Worm (Caenorhabditis elegans) whole organism, L2 larva: ENCODE measurements around the gene F49C12.2.

Source experiments
- C34F6.9 ChIP-seq: fragments of 150-350 bp; optimal IDR thresholded peaks from 2 replicates; lab custom pipeline; 2014; ENCODE audit warnings: missing biosample characterization, missing genetic modification characterization
- F13H6.1 ChIP-seq: sonication (generic microtip); optimal IDR thresholded peaks from 2 replicates; lab custom pipeline; 2016; ENCODE audit warnings: missing genetic modification characterization, missing compliant biosample characterization
- R02D3.7 ChIP-seq: fragments of 150-350 bp; optimal IDR thresholded peaks from 2 replicates; lab custom pipeline; 2014; ENCODE audit warnings: missing biosample characterization, missing genetic modification characterization
- Y55F3AM.14 ChIP-seq: fragments of 200-800 bp; sonication (Bioruptor generic); optimal IDR thresholded peaks from 2 replicates; lab custom pipeline; 2018; ENCODE audit warnings: mild to moderate bottlenecking, missing genetic modification characterization, missing compliant biosample characterization
- ZK546.5 ChIP-seq: sonication (generic microtip); optimal IDR thresholded peaks from 2 replicates; lab custom pipeline; 2017; ENCODE audit warnings: missing biosample characterization, missing genetic modification characterization
- alr-1 ChIP-seq: fragments of 150-350 bp; optimal IDR thresholded peaks from 2 replicates; lab custom pipeline; 2014; ENCODE audit warnings: missing biosample characterization, missing genetic modification characterization
- aly-2 ChIP-seq: fragments of 150-350 bp; optimal IDR thresholded peaks from 2 replicates; lab custom pipeline; 2014; ENCODE audit warnings: missing biosample characterization, missing genetic modification characterization
- ama-1 ChIP-seq: fragments of 150-350 bp; optimal IDR thresholded peaks from 2 replicates; lab custom pipeline; 2018; ENCODE audit warnings: inconsistent platforms
- blmp-1 ChIP-seq: sonication (generic microtip); optimal IDR thresholded peaks from 2 replicates; lab custom pipeline; 2017; ENCODE audit warnings: missing genetic modification characterization, mild to moderate bottlenecking, missing compliant biosample characterization, antibody characterized with exemption, moderate library complexity; ENCODE audit not compliant: insufficient read depth
- ceh-16 ChIP-seq: fragments of 150-350 bp; optimal IDR thresholded peaks from 2 replicates; lab custom pipeline; 2014; ENCODE audit warnings: missing biosample characterization, missing genetic modification characterization
- ceh-82 ChIP-seq: fragments of 150-350 bp; optimal IDR thresholded peaks from 2 replicates; lab custom pipeline; 2014; ENCODE audit warnings: missing biosample characterization, missing genetic modification characterization
- crh-2 ChIP-seq: sonication (generic microtip); optimal IDR thresholded peaks from 2 replicates; lab custom pipeline; 2017; ENCODE audit warnings: missing biosample characterization, missing genetic modification characterization
- dmd-4 ChIP-seq: sonication (generic microtip); optimal IDR thresholded peaks from 2 replicates; lab custom pipeline; 2017; ENCODE audit warnings: missing biosample characterization, missing genetic modification characterization
- fos-1 ChIP-seq: fragments of 150-350 bp; optimal IDR thresholded peaks from 2 replicates; lab custom pipeline; 2014; ENCODE audit warnings: missing biosample characterization, missing genetic modification characterization
- gmeb-1 ChIP-seq: fragments of 150-350 bp; optimal IDR thresholded peaks from 2 replicates; lab custom pipeline; 2014; ENCODE audit warnings: missing biosample characterization, missing genetic modification characterization
- lin-11 ChIP-seq: fragments of 150-350 bp; sonication (generic microtip); optimal IDR thresholded peaks from 2 replicates; lab custom pipeline; 2014; ENCODE audit warnings: missing biosample characterization, missing genetic modification characterization, inconsistent platforms, mixed read lengths
- lin-13 ChIP-seq: fragments of 150-350 bp; optimal IDR thresholded peaks from 2 replicates; lab custom pipeline; 2014; ENCODE audit warnings: missing biosample characterization, missing genetic modification reagents, missing genetic modification characterization
- lin-39 ChIP-seq: fragments of 150-350 bp; optimal IDR thresholded peaks from 2 replicates; lab custom pipeline; 2014; ENCODE audit warnings: missing biosample characterization, missing genetic modification reagents, missing genetic modification characterization
- lsy-2 ChIP-seq, 2 experiments: fragments of 150-350 bp in 1 of 2; sonication (generic microtip) in 1 of 2; optimal IDR thresholded peaks; 2 replicates each; lab custom pipeline; 2014 to 2017; ENCODE audit warnings: missing biosample characterization in 2 of 2, missing genetic modification characterization in 2 of 2
- mbf-1 ChIP-seq: sonication (generic microtip); optimal IDR thresholded peaks from 2 replicates; lab custom pipeline; 2017; ENCODE audit warnings: missing biosample characterization, missing genetic modification characterization
- nhr-11 ChIP-seq: fragments of 150-350 bp; optimal IDR thresholded peaks from 2 replicates; lab custom pipeline; 2014; ENCODE audit warnings: missing biosample characterization, missing genetic modification characterization
- nhr-12 ChIP-seq: fragments of 150-350 bp; optimal IDR thresholded peaks from 2 replicates; lab custom pipeline; 2014; ENCODE audit warnings: missing biosample characterization, missing genetic modification characterization
- nhr-21 ChIP-seq: fragments of 150-350 bp; optimal IDR thresholded peaks from 2 replicates; lab custom pipeline; 2014; ENCODE audit warnings: missing biosample characterization, missing genetic modification characterization
- nhr-23 ChIP-seq: fragments of 150-350 bp; optimal IDR thresholded peaks from 2 replicates; lab custom pipeline; 2014; ENCODE audit warnings: missing biosample characterization, missing genetic modification reagents, missing genetic modification characterization
- nhr-237 ChIP-seq: fragments of 150-350 bp; optimal IDR thresholded peaks from 2 replicates; lab custom pipeline; 2014; ENCODE audit warnings: missing biosample characterization, missing genetic modification characterization
- nhr-25 ChIP-seq: fragments of 150-350 bp; sonication (generic microtip); optimal IDR thresholded peaks from 3 replicates; lab custom pipeline; 2014; ENCODE audit warnings: missing biosample characterization, missing genetic modification characterization
- nhr-6 ChIP-seq: fragments of 150-350 bp; optimal IDR thresholded peaks from 2 replicates; lab custom pipeline; 2014; ENCODE audit warnings: missing biosample characterization, missing genetic modification characterization
- nhr-77 ChIP-seq: fragments of 150-350 bp; optimal IDR thresholded peaks from 2 replicates; lab custom pipeline; 2014; ENCODE audit warnings: missing biosample characterization, missing genetic modification characterization
- sem-4 ChIP-seq: fragments of 150-350 bp; optimal IDR thresholded peaks from 2 replicates; lab custom pipeline; 2014; ENCODE audit warnings: missing biosample characterization, missing genetic modification reagents, missing genetic modification characterization
- skn-1 ChIP-seq: sonication (generic microtip); optimal IDR thresholded peaks from 2 replicates; lab custom pipeline; 2017; ENCODE audit warnings: missing biosample characterization, missing genetic modification characterization
- sma-3 ChIP-seq: sonication (generic microtip); optimal IDR thresholded peaks from 2 replicates; lab custom pipeline; 2016; ENCODE audit warnings: missing genetic modification reagents, missing genetic modification characterization, missing compliant biosample characterization
- sma-9 ChIP-seq, 2 experiments: fragments of 150-350 bp in 1 of 2; sonication (generic microtip) in 1 of 2; optimal IDR thresholded peaks; 2 replicates each; lab custom pipeline; 2014 to 2016; ENCODE audit warnings: missing genetic modification characterization in 2 of 2, mild to moderate bottlenecking in 1 of 2, missing biosample characterization in 1 of 2, missing compliant biosample characterization in 1 of 2, missing genetic modification reagents in 1 of 2, moderate library complexity in 1 of 2
- snpc-4 ChIP-seq: fragments of 150-350 bp; optimal IDR thresholded peaks from 2 replicates; lab custom pipeline; 2014; ENCODE audit warnings: missing biosample characterization, missing genetic modification characterization
- unc-55 ChIP-seq: fragments of 150-350 bp; sonication (generic microtip); optimal IDR thresholded peaks from 3 replicates; lab custom pipeline; 2014; ENCODE audit warnings: missing biosample characterization, missing genetic modification reagents, missing genetic modification characterization
- ztf-1 ChIP-seq: fragments of 200-800 bp; sonication (Bioruptor generic); conservative IDR thresholded peaks from 2 replicates; pipeline ENCODE4 v1.3.6; 2022; ENCODE audit warnings: missing genetic modification characterization, missing compliant biosample characterization

Gene F49C12.2

ce11 chrIV:9323989-9324506, 25.0 kb upstream of the F49C12.2 start, which contains the start of the genes nspg-11 and F49C12.15:
TSS of gene nspg-11 (minus strand) at chrIV:9324089.
TSS of gene F49C12.15 (plus strand) at chrIV:9324456.
- TF ChIP-seq Y55F3AM.14 (no peak), ztf-1 (GFP tag; lab: Robert Waterston, UW) (no peak), sem-4 (no peak), nhr-11 (tag; lab: Kevin White, UChicago) (no peak), R02D3.7 (tag; lab: Kevin White, UChicago) (no peak), lin-39 (tag; lab: Kevin White, UChicago) (no peak), alr-1 (tag; lab: Kevin White, UChicago) (no peak), nhr-12 (tag; lab: Kevin White, UChicago) (no peak), sma-9 (GFP tag; optimal IDR thresholded peaks at IDR 0.05; lab: Kevin White, UChicago) (no peak), sma-9 (tag; optimal IDR thresholded peaks at IDR 0.05; lab: Kevin White, UChicago) (no peak), nhr-6 (tag; lab: Kevin White, UChicago) (no peak), nhr-23 (no peak), skn-1 (no peak), dmd-4 (tag; lab: Kevin White, UChicago) (no peak), mbf-1 (tag; lab: Kevin White, UChicago) (no peak), ceh-16 (tag; lab: Kevin White, UChicago) (no peak), fos-1 (no peak), lin-11 (tag; lab: Kevin White, UChicago) (no peak), snpc-4 (tag; lab: Kevin White, UChicago) (no peak)

- TF ChIP-seq nhr-21 (tag; lab: Kevin White, UChicago) = no peak
- peak; percentile 37 for TF ChIP-seq sma-9 (GFP tag; optimal IDR thresholded peaks at IDR 0.05; lab: Kevin White, UChicago)
- TF ChIP-seq sma-9 (tag; optimal IDR thresholded peaks at IDR 0.05; lab: Kevin White, UChicago) = no peak
- no peak for TF ChIP-seq ztf-1 (GFP tag; lab: Robert Waterston, UW)
- peak; percentile 25 for TF ChIP-seq sma-3 (GFP tag; lab: Kevin White, UChicago)
- TF ChIP-seq crh-2 = peak; percentile 25
- no peak for TF ChIP-seq blmp-1 (tag; lab: Kevin White, UChicago)
- peak; percentile 16 for TF ChIP-seq ama-1 (lab: Kevin White, UChicago)
Measured at ce11 chrIV:9322489-9322888, 23.4 kb upstream of the F49C12.2 start.

DNA sequence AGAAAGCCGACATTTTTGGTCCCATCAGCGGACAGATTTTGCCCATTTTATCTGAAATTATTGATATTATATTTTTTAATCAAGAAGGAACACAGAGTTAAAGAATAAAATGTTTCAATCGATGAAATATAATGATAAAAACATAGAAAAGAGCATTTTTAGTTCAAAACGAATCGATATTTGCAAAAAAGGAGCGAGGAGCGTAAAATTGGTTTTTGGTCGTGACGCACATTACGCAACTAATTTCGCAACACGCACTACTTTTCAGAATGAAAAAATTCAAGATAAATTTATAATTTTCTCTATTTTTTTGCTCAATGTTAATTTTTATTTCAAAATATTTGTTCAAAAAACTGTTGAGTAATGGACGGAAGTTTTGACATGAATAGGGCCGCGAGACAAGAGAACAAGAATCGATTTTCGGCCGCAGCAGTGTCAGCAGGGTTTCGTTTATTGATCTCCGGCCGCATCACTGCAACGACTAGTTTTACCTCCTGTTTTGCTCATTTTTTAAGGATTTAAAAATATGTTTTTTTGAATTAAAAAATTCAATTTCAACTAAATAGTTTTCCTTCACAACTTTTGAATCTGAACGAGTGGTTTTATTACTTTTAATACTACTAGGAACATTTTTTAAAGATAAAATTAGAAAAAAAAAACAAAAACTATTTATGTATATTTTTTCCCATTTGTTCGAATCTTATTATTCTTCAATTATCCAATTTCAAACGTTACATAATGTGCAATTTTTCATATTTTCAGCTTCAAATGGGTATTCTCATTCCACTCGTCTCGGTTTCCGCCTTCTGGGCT, 22.2 kb upstream of the F49C12.2 start, which contains the start of the genes F49C12.12 and vha-17:
Gene F49C12.12 (minus strand): TSS at position 51 of the 813 bp plus-strand sequence.
Gene vha-17 (plus strand): TSS at position 763 of the 813 bp plus-strand sequence.
- TF ChIP-seq nhr-77 (no peak), fos-1 (peak; percentile 67), snpc-4 (tag; lab: Kevin White, UChicago) (no peak), lsy-2 (tag; optimal IDR thresholded peaks at IDR 0.05; lab: Kevin White, UChicago) (peak in 1 of 2 experiments; percentile 56), C34F6.9 (tag; lab: Kevin White, UChicago) (peak; percentile 70), crh-2 (peak; percentile 17), sem-4 (no peak), ZK546.5 (tag; lab: Kevin White, UChicago) (no peak), aly-2 (tag; lab: Kevin White, UChicago) (no peak), unc-55 (GFP tag; lab: Kevin White, UChicago) (peak; percentile 59), ceh-82 (no peak), F13H6.1 (tag; lab: Kevin White, UChicago) (no peak), gmeb-1 (tag; lab: Kevin White, UChicago) (peak; percentile 7)

DNA sequence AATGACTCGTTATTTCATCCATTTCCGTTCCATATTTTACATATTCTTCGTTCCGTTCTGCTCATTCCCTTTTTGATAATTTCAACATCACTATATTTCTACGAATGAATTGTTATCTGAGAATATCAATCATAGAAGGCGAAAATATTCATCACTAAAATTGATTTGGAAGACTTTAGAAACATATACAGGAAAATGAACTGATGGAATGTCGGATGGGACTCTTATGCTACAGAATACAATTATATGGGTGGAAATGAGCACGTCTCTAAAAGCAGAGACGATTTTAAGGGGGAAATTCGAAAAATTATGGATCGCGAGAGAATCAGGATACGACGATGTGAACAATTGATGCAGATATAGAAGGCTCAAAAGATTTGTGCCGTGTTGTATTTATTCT, 21.0 kb upstream of the F49C12.2 start:
- no peak for TF ChIP-seq sma-3 (GFP tag; lab: Kevin White, UChicago)
- TF ChIP-seq lin-11 (tag; lab: Kevin White, UChicago) = no peak
- no peak for TF ChIP-seq nhr-237 (tag; lab: Kevin White, UChicago)
- TF ChIP-seq nhr-23 = no peak
- TF ChIP-seq R02D3.7 (tag; lab: Kevin White, UChicago) = no peak
- TF ChIP-seq alr-1 (tag; lab: Kevin White, UChicago) = no peak
- TF ChIP-seq lin-13 (GFP tag; lab: Kevin White, UChicago) = no peak
- no peak for TF ChIP-seq nhr-11 (tag; lab: Kevin White, UChicago)
- no peak for TF ChIP-seq nhr-25
- no peak for TF ChIP-seq ceh-82
- TF ChIP-seq lin-39 (tag; lab: Kevin White, UChicago) = no peak
- no peak for TF ChIP-seq nhr-6 (tag; lab: Kevin White, UChicago)
- TF ChIP-seq, all 48 proteins: peak for 0
